Worm (Caenorhabditis elegans) whole organism, late embryonic: Measurements from ENCODE around the gene col-121.

ENCODE experiments used
- C08G9.2 ChIP-seq: sonication (generic microtip); optimal IDR thresholded peaks from 2 replicates; lab custom pipeline; 2016; ENCODE audit warnings: mild to moderate bottlenecking, missing genetic modification characterization, moderate library complexity, missing compliant biosample characterization
- C38D4.7 ChIP-seq: fragments of 200-800 bp; sonication (Bioruptor generic); optimal IDR thresholded peaks from 2 replicates; lab custom pipeline; 2018; ENCODE audit warnings: mild to moderate bottlenecking, missing genetic modification characterization, moderate library complexity, missing compliant biosample characterization
- F13H6.1 ChIP-seq: sonication (generic microtip); optimal IDR thresholded peaks from 2 replicates; lab custom pipeline; 2016; ENCODE audit warnings: missing genetic modification characterization, missing compliant biosample characterization
- K02D7.2 ChIP-seq: sonication (generic microtip); optimal IDR thresholded peaks from 2 replicates; lab custom pipeline; 2017; ENCODE audit warnings: mild to moderate bottlenecking, missing genetic modification characterization, missing compliant biosample characterization
- K09A11.1 ChIP-seq: sonication (generic microtip); optimal IDR thresholded peaks from 2 replicates; lab custom pipeline; 2017; ENCODE audit warnings: antibody characterized with exemption, mild to moderate bottlenecking, missing genetic modification characterization, missing compliant biosample characterization; ENCODE audit not compliant: insufficient read depth
- T23F11.4 ChIP-seq: fragments of 200-800 bp; sonication (Bioruptor generic); optimal IDR thresholded peaks from 2 replicates; lab custom pipeline; 2018; ENCODE audit warnings: mild to moderate bottlenecking, missing genetic modification characterization, missing compliant biosample characterization
- Y22D7AL.16 ChIP-seq: sonication (generic microtip); optimal IDR thresholded peaks from 2 replicates; lab custom pipeline; 2016; ENCODE audit warnings: missing genetic modification characterization, missing compliant biosample characterization
- ahr-1 ChIP-seq: sonication (generic microtip); optimal IDR thresholded peaks from 2 replicates; lab custom pipeline; 2016; ENCODE audit warnings: missing genetic modification characterization, missing compliant biosample characterization
- ama-1 ChIP-seq: fragments of 150-350 bp; optimal IDR thresholded peaks from 2 replicates; lab custom pipeline; 2014
- ceh-19 ChIP-seq: fragments of 200-800 bp; sonication (Bioruptor generic); optimal IDR thresholded peaks from 2 replicates; lab custom pipeline; 2018; ENCODE audit warnings: mild to moderate bottlenecking, missing genetic modification characterization, missing compliant biosample characterization
- ceh-2 ChIP-seq: sonication (generic microtip); optimal IDR thresholded peaks from 2 replicates; lab custom pipeline; 2016; ENCODE audit warnings: missing genotype, missing genetic modification characterization, missing compliant biosample characterization
- ceh-24 ChIP-seq: sonication (generic microtip); optimal IDR thresholded peaks from 2 replicates; lab custom pipeline; 2016; ENCODE audit warnings: mild to moderate bottlenecking, missing genetic modification characterization, missing compliant biosample characterization
- ceh-30 ChIP-seq: fragments of 150-350 bp; optimal IDR thresholded peaks from 2 replicates; lab custom pipeline; 2014; ENCODE audit warnings: missing biosample characterization, missing genetic modification characterization
- ceh-48 ChIP-seq: sonication (generic microtip); optimal IDR thresholded peaks from 2 replicates; lab custom pipeline; 2016; ENCODE audit warnings: missing genetic modification characterization, inconsistent platforms, missing compliant biosample characterization
- dve-1 ChIP-seq: sonication (generic microtip); optimal IDR thresholded peaks from 2 replicates; lab custom pipeline; 2017; ENCODE audit warnings: antibody characterized with exemption, mild to moderate bottlenecking, missing genetic modification characterization, missing compliant biosample characterization
- elt-2 ChIP-seq: sonication (generic microtip); optimal IDR thresholded peaks from 2 replicates; lab custom pipeline; 2016; ENCODE audit warnings: missing genetic modification reagents, missing genetic modification characterization, missing compliant biosample characterization
- fax-1 ChIP-seq: sonication (generic microtip); optimal IDR thresholded peaks from 2 replicates; lab custom pipeline; 2016; ENCODE audit warnings: missing genotype, missing genetic modification characterization, missing compliant biosample characterization
- gmeb-2 ChIP-seq: sonication (generic microtip); optimal IDR thresholded peaks from 2 replicates; lab custom pipeline; 2016; ENCODE audit warnings: missing genetic modification characterization, inconsistent platforms, missing compliant biosample characterization
- hlh-30 ChIP-seq: sonication (generic microtip); optimal IDR thresholded peaks from 2 replicates; lab custom pipeline; 2017; ENCODE audit warnings: antibody characterized with exemption, missing genetic modification characterization, missing compliant biosample characterization; ENCODE audit not compliant: insufficient read depth
- lim-6 ChIP-seq: sonication (generic microtip); optimal IDR thresholded peaks from 2 replicates; lab custom pipeline; 2016; ENCODE audit warnings: missing genetic modification characterization, missing compliant biosample characterization
- lin-11 ChIP-seq: fragments of 200-800 bp; sonication (Bioruptor generic); optimal IDR thresholded peaks from 2 replicates; lab custom pipeline; 2018; ENCODE audit warnings: mild to moderate bottlenecking, missing genetic modification characterization, missing compliant biosample characterization
- madf-2 ChIP-seq: sonication (generic microtip); optimal IDR thresholded peaks from 2 replicates; lab custom pipeline; 2017; ENCODE audit warnings: missing genetic modification characterization, missing compliant biosample characterization
- npax-4 ChIP-seq: sonication (generic microtip); optimal IDR thresholded peaks from 2 replicates; lab custom pipeline; 2016; ENCODE audit warnings: missing genetic modification characterization, missing compliant biosample characterization
- pag-3 ChIP-seq: sonication (generic microtip); optimal IDR thresholded peaks from 2 replicates; lab custom pipeline; 2016; ENCODE audit warnings: missing compliant biosample characterization, missing genetic modification characterization, borderline replicate concordance
- pax-1 ChIP-seq: fragments of 150-350 bp; optimal IDR thresholded peaks from 2 replicates; lab custom pipeline; 2014; ENCODE audit warnings: missing biosample characterization, missing genetic modification characterization
- pha-2 ChIP-seq: sonication (generic microtip); optimal IDR thresholded peaks from 2 replicates; lab custom pipeline; 2017; ENCODE audit warnings: mild to moderate bottlenecking, missing genetic modification characterization, missing compliant biosample characterization
- pha-4 ChIP-seq: fragments of 150-350 bp; optimal IDR thresholded peaks from 2 replicates; lab custom pipeline; 2018; ENCODE audit warnings: missing biosample characterization, missing genetic modification reagents, missing genetic modification characterization
- pqm-1 ChIP-seq: sonication (generic microtip); optimal IDR thresholded peaks from 2 replicates; lab custom pipeline; 2016; ENCODE audit warnings: missing genetic modification characterization, missing compliant biosample characterization
- sdc-2 ChIP-seq: sonication (generic microtip); optimal IDR thresholded peaks from 2 replicates; lab custom pipeline; 2016; ENCODE audit warnings: missing genotype, missing genetic modification characterization, missing compliant biosample characterization
- sox-2 ChIP-seq: fragments of 200-800 bp; sonication (Bioruptor generic); IDR thresholded peaks from 2 replicates; pipeline ENCODE4 v1.3.6; 2022; ENCODE audit warnings: missing genetic modification reagents, missing genetic modification characterization, missing compliant biosample characterization
- sox-4 ChIP-seq: sonication (generic microtip); optimal IDR thresholded peaks from 2 replicates; lab custom pipeline; 2017; ENCODE audit warnings: mild to moderate bottlenecking, missing genetic modification characterization, inconsistent platforms, missing compliant biosample characterization
- ttx-3 ChIP-seq: sonication (generic microtip); optimal IDR thresholded peaks from 2 replicates; lab custom pipeline; 2016; ENCODE audit warnings: missing genetic modification reagents, missing genetic modification characterization, missing compliant biosample characterization
- unc-3 ChIP-seq, 2 experiments: fragments of 200-800 bp in 1 of 2; sonication (Bioruptor generic) in 1 of 2; sonication (generic microtip) in 1 of 2; conservative IDR thresholded peaks in 1 of 2; optimal IDR thresholded peaks in 1 of 2; 2 replicates each; pipeline versions ENCODE4 v1.3.6 to Lab custom; 2016 to 2022; ENCODE audit warnings: missing compliant biosample characterization in 2 of 2, missing genetic modification characterization in 2 of 2, missing genetic modification reagents in 1 of 2
- unc-42 ChIP-seq: sonication (generic microtip); optimal IDR thresholded peaks from 2 replicates; lab custom pipeline; 2016; ENCODE audit warnings: missing genotype, missing genetic modification characterization, missing compliant biosample characterization
- unc-55 ChIP-seq: sonication (generic microtip); optimal IDR thresholded peaks from 2 replicates; lab custom pipeline; 2017; ENCODE audit warnings: missing biosample characterization, missing genetic modification reagents, missing genetic modification characterization
- unc-86 ChIP-seq: sonication (generic microtip); optimal IDR thresholded peaks from 2 replicates; lab custom pipeline; 2016; ENCODE audit warnings: missing genetic modification characterization, missing compliant biosample characterization
- ztf-16 ChIP-seq: sonication (generic microtip); optimal IDR thresholded peaks from 2 replicates; lab custom pipeline; 2017; ENCODE audit warnings: missing genetic modification characterization, missing compliant biosample characterization

col-121 gene

ce11 chrIV:9444417-9445026 is 48.5 kb upstream of the col-121 start (continued):
- TF ChIP-seq pqm-1 (tag; lab: Kevin White, UChicago) (no peak), ceh-30 (tag; lab: Kevin White, UChicago) (peak; percentile 61), ama-1 (lab: Kevin White, UChicago) (peak; percentile 97), unc-55 (GFP tag; lab: Kevin White, UChicago) (peak; percentile 50), unc-3 (GFP tag; conservative IDR thresholded peaks at IDR 0.05; lab: Robert Waterston, UW) (no peak), unc-3 (tag; optimal IDR thresholded peaks at IDR 0.05; lab: Kevin White, UChicago) (no peak), ttx-3 (peak; percentile 21), madf-2 (tag; lab: Kevin White, UChicago) (peak; percentile 7), pha-4 (tag; lab: Kevin White, UChicago) (no peak), C08G9.2 (peak; percentile 6), lin-11 (tag; lab: Kevin White, UChicago) (no peak), hlh-30 (tag; lab: Kevin White, UChicago) (peak; percentile 80), sox-4 (tag; lab: Kevin White, UChicago) (no peak), unc-86 (tag; lab: Kevin White, UChicago) (no peak), pax-1 (tag; lab: Kevin White, UChicago) (peak; percentile 59), ceh-48 (tag; lab: Kevin White, UChicago) (peak; percentile 7), F13H6.1 (tag; lab: Kevin White, UChicago) (peak; percentile 42), npax-4 (tag; lab: Kevin White, UChicago) (no peak), C38D4.7 (GFP tag; lab: Kevin White, UChicago) (no peak), K09A11.1 (no peak), sox-2 (GFP tag; lab: Robert Waterston, UW) (peak; percentile 33; the same call in 1 of the 2 replicates), fax-1 (tag; lab: Kevin White, UChicago) (no peak), Y22D7AL.16 (tag; lab: Kevin White, UChicago) (no peak), K02D7.2 (tag; lab: Kevin White, UChicago) (no peak), ahr-1 (tag; lab: Kevin White, UChicago) (no peak), pag-3 (tag; lab: Kevin White, UChicago) (no peak)

- TF ChIP-seq K09A11.1, result no peak
- no peak for TF ChIP-seq pax-1 (tag; lab: Kevin White, UChicago)
- no peak for TF ChIP-seq ceh-19
- no peak for TF ChIP-seq ztf-16 (tag; lab: Kevin White, UChicago)
- no peak for TF ChIP-seq ceh-2
- TF ChIP-seq pqm-1 (tag; lab: Kevin White, UChicago), result no peak
- TF ChIP-seq pha-2 (tag; lab: Kevin White, UChicago), result no peak
- no peak for TF ChIP-seq gmeb-2 (tag; lab: Kevin White, UChicago)
- no peak for TF ChIP-seq C08G9.2
- no peak for TF ChIP-seq ceh-24 (tag; lab: Kevin White, UChicago)
- TF ChIP-seq unc-3 (GFP tag; conservative IDR thresholded peaks at IDR 0.05; lab: Robert Waterston, UW), result no peak
- TF ChIP-seq unc-3 (tag; optimal IDR thresholded peaks at IDR 0.05; lab: Kevin White, UChicago), result no peak
- no peak for TF ChIP-seq Y22D7AL.16 (tag; lab: Kevin White, UChicago)
- TF ChIP-seq, all 69 proteins: peak for 0
Observed at ce11 chrIV:9443940-9444339, 47.9 kb upstream of the col-121 start, which contains the start of gene F38E11.9. TSS of gene F38E11.9 (minus strand) at chrIV:9444040.

- TF ChIP-seq elt-2 (tag; lab: Kevin White, UChicago), result peak; percentile 93
- TF ChIP-seq fax-1 (tag; lab: Kevin White, UChicago), result no peak
Observed at ce11 chrIV:9442106-9442532, 46.1 kb upstream of the col-121 start.

- TF ChIP-seq pag-3 (tag; lab: Kevin White, UChicago), result no peak
- TF ChIP-seq pax-1 (tag; lab: Kevin White, UChicago), result no peak
- no peak for TF ChIP-seq T23F11.4
- TF ChIP-seq F13H6.1 (tag; lab: Kevin White, UChicago), result no peak
- no peak for TF ChIP-seq lim-6 (tag; lab: Kevin White, UChicago)
- no peak for TF ChIP-seq unc-42 (tag; lab: Kevin White, UChicago)
- TF ChIP-seq dve-1, result no peak
- no peak for TF ChIP-seq sdc-2 (tag; lab: Kevin White, UChicago)
Observed at ce11 chrIV:9441391-9441790, 45.4 kb upstream of the col-121 start.
